Fruit fly (Drosophila melanogaster) whole organism, embryonic: Measurements from ENCODE around the gene PpV.

Source experiments
- ATbp ChIP-seq: fragments of 200-800 bp; sonication (Bioruptor generic); optimal IDR thresholded peaks from 2 replicates; lab custom pipeline; 2017; ENCODE audit warnings: missing biosample characterization, mild to moderate bottlenecking, missing genetic modification characterization, missing genetic modification reagents
- Abd-B ChIP-seq: fragments of 200-800 bp; sonication (Bioruptor generic); optimal IDR thresholded peaks from 2 replicates; lab custom pipeline; 2018; ENCODE audit warnings: missing biosample characterization, mild to moderate bottlenecking, missing genetic modification characterization, moderate library complexity
- Ada2b ChIP-seq: fragments of 200-800 bp; sonication (Bioruptor generic); IDR thresholded peaks from 2 replicates; pipeline ENCODE4 v1.3.6; 2022; ENCODE audit warnings: missing biosample characterization, missing genetic modification characterization
- Bgb ChIP-seq: fragments of 200-800 bp; sonication (Bioruptor generic); IDR thresholded peaks from 2 replicates; pipeline ENCODE4 v1.3.6; 2022; ENCODE audit warnings: missing biosample characterization, missing genetic modification characterization; ENCODE audit not compliant: partially characterized antibody
- CG10147 ChIP-seq: fragments of 200-800 bp; sonication (Bioruptor generic); optimal IDR thresholded peaks from 2 replicates; lab custom pipeline; 2019; ENCODE audit warnings: missing biosample characterization, mild to moderate bottlenecking, missing genetic modification characterization, moderate library complexity
- CG10366 ChIP-seq: fragments of 200-800 bp; sonication (Bioruptor generic); IDR thresholded peaks from 2 replicates; pipeline ENCODE4 v1.3.6; 2022; ENCODE audit warnings: missing biosample characterization, missing genetic modification characterization
- CG10979 ChIP-seq: fragments of 200-800 bp; sonication (Bioruptor generic); optimal IDR thresholded peaks from 2 replicates; lab custom pipeline; 2018; ENCODE audit warnings: missing biosample characterization, mild to moderate bottlenecking, missing genetic modification characterization, moderate library complexity
- CG12391 ChIP-seq: fragments of 200-800 bp; sonication (Bioruptor generic); optimal IDR thresholded peaks from 3 replicates; lab custom pipeline; 2018; ENCODE audit warnings: missing biosample characterization, mild to moderate bottlenecking, missing genetic modification characterization, moderate library complexity
- CG15601 ChIP-seq: fragments of 200-800 bp; sonication (Bioruptor generic); optimal IDR thresholded peaks from 3 replicates; lab custom pipeline; 2019; ENCODE audit warnings: missing biosample characterization, mild to moderate bottlenecking, missing genetic modification characterization, moderate library complexity
- CG2678 ChIP-seq: fragments of 200-800 bp; sonication (Bioruptor generic); optimal IDR thresholded peaks from 3 replicates; lab custom pipeline; 2019; ENCODE audit warnings: missing biosample characterization, mild to moderate bottlenecking, missing genetic modification characterization, moderate library complexity
- CG3163 ChIP-seq: fragments of 200-800 bp; sonication (Bioruptor generic); optimal IDR thresholded peaks from 3 replicates; lab custom pipeline; 2016; ENCODE audit warnings: missing biosample characterization, missing genetic modification characterization
- CG32767 ChIP-seq: fragments of 200-800 bp; sonication (Bioruptor generic); IDR thresholded peaks from 2 replicates; pipeline ENCODE4 v1.3.6; 2022; ENCODE audit warnings: missing biosample characterization, missing genetic modification characterization
- CG34376 ChIP-seq: fragments of 200-800 bp; sonication (Bioruptor generic); optimal IDR thresholded peaks from 2 replicates; lab custom pipeline; 2018; ENCODE audit warnings: missing biosample characterization, mild to moderate bottlenecking, missing genetic modification characterization
- CG4360 ChIP-seq: fragments of 200-800 bp; sonication (Bioruptor generic); IDR thresholded peaks from 2 replicates; pipeline ENCODE4 v1.3.6; 2022; ENCODE audit warnings: missing biosample characterization, missing genetic modification characterization
- CG4820 ChIP-seq: fragments of 200-800 bp; sonication (Bioruptor generic); optimal IDR thresholded peaks from 3 replicates; lab custom pipeline; 2016; ENCODE audit warnings: missing biosample characterization, missing genetic modification characterization
- CG5245 ChIP-seq: fragments of 200-800 bp; sonication (Bioruptor generic); optimal IDR thresholded peaks from 3 replicates; lab custom pipeline; 2016; ENCODE audit warnings: missing biosample characterization, missing genetic modification characterization
- Ets97D ChIP-seq: fragments of 200-800 bp; sonication (Bioruptor generic); optimal IDR thresholded peaks from 3 replicates; lab custom pipeline; 2016; ENCODE audit warnings: missing biosample characterization, missing genetic modification characterization
- GATAe ChIP-seq: fragments of 200-800 bp; sonication (Bioruptor generic); conservative IDR thresholded peaks from 2 replicates; pipeline ENCODE4 v1.3.6; 2022; ENCODE audit warnings: missing biosample characterization, missing genetic modification characterization
- HLH54F ChIP-seq: fragments of 200-800 bp; sonication (Bioruptor generic); optimal IDR thresholded peaks from 3 replicates; lab custom pipeline; 2016; ENCODE audit warnings: missing biosample characterization, missing genetic modification characterization
- Jarid2 ChIP-seq: fragments of 200-800 bp; sonication (Bioruptor generic); optimal IDR thresholded peaks from 3 replicates; lab custom pipeline; 2017; ENCODE audit warnings: mild to moderate bottlenecking, missing biosample characterization, missing genetic modification reagents, missing genetic modification characterization
- Neu2 ChIP-seq: fragments of 200-800 bp; sonication (Bioruptor generic); optimal IDR thresholded peaks from 3 replicates; lab custom pipeline; 2016; ENCODE audit warnings: missing biosample characterization, missing genetic modification characterization, borderline replicate concordance
- Poxn ChIP-seq: fragments of 200-800 bp; sonication (Bioruptor generic); IDR thresholded peaks from 2 replicates; pipeline ENCODE4 v1.3.6; 2022; ENCODE audit warnings: missing biosample characterization, missing genetic modification characterization
- Side ChIP-seq: fragments of 200-800 bp; sonication (Bioruptor generic); optimal IDR thresholded peaks from 2 replicates; lab custom pipeline; 2016; ENCODE audit warnings: missing biosample characterization, missing genetic modification characterization
- Trl ChIP-seq, 3 experiments: fragments of >200 bp in 2 of 3; fragments of 200-800 bp in 1 of 3; sonication (Bioruptor generic) in 1 of 3; optimal IDR thresholded peaks; 2 replicates in 1 of 3; 3 replicates in 2 of 3; lab custom pipeline; 2016 to 2017; ENCODE audit warnings: missing biosample characterization in 1 of 3, missing genetic modification characterization in 1 of 3
- Xbp1 ChIP-seq: fragments of 200-800 bp; sonication (Bioruptor generic); optimal IDR thresholded peaks from 3 replicates; lab custom pipeline; 2016; ENCODE audit warnings: missing biosample characterization, mild to moderate bottlenecking, missing genetic modification characterization
- Xrp1 ChIP-seq: fragments of 200-800 bp; sonication (Bioruptor generic); IDR thresholded peaks from 2 replicates; pipeline ENCODE4 v1.3.6; 2022; ENCODE audit warnings: missing biosample characterization, missing genetic modification characterization
- aop ChIP-seq: fragments of 200-800 bp; sonication (Bioruptor generic); IDR thresholded peaks from 2 replicates; pipeline ENCODE4 v1.3.6; 2022; ENCODE audit warnings: missing biosample characterization, missing genetic modification characterization
- ara ChIP-seq: fragments of 200-800 bp; sonication (Bioruptor generic); IDR thresholded peaks from 2 replicates; pipeline ENCODE4 v1.3.6; 2022; ENCODE audit warnings: missing biosample characterization, missing genetic modification characterization
- ase ChIP-seq: fragments of 200-800 bp; sonication (Bioruptor generic); IDR thresholded peaks from 3 replicates; pipeline ENCODE4 v1.3.6; 2022; ENCODE audit warnings: missing biosample characterization, missing genetic modification characterization
- az2 ChIP-seq: fragments of 200-800 bp; sonication (Bioruptor generic); optimal IDR thresholded peaks from 3 replicates; lab custom pipeline; 2016; ENCODE audit warnings: missing biosample characterization, missing genetic modification characterization
- chn ChIP-seq: fragments of 200-800 bp; sonication (Bioruptor generic); optimal IDR thresholded peaks from 2 replicates; lab custom pipeline; 2016; ENCODE audit warnings: missing biosample characterization, missing genetic modification characterization
- corto ChIP-seq: fragments of 200-800 bp; sonication (Bioruptor generic); optimal IDR thresholded peaks from 2 replicates; lab custom pipeline; 2016; ENCODE audit warnings: missing biosample characterization, mild to moderate bottlenecking, missing genetic modification characterization, moderate library complexity
- crol ChIP-seq: fragments of 200-800 bp; sonication (Bioruptor generic); IDR thresholded peaks from 2 replicates; pipeline ENCODE4 v1.3.6; 2022; ENCODE audit warnings: missing biosample characterization, missing genetic modification characterization
- dmrt99B ChIP-seq: fragments of 200-800 bp; sonication (Bioruptor generic); optimal IDR thresholded peaks from 2 replicates; lab custom pipeline; 2018; ENCODE audit warnings: missing biosample characterization, mild to moderate bottlenecking, missing genetic modification characterization, moderate library complexity
- fd3F ChIP-seq: fragments of 200-800 bp; sonication (Bioruptor generic); optimal IDR thresholded peaks from 2 replicates; lab custom pipeline; 2018; ENCODE audit warnings: missing biosample characterization, mild to moderate bottlenecking, missing genetic modification characterization, moderate library complexity
- gsb-n ChIP-seq: fragments of 200-800 bp; sonication (Bioruptor generic); optimal IDR thresholded peaks from 3 replicates; lab custom pipeline; 2018; ENCODE audit warnings: missing biosample characterization, mild to moderate bottlenecking, missing genetic modification characterization
- jigr1 ChIP-seq: fragments of 200-800 bp; sonication (Bioruptor generic); IDR thresholded peaks from 3 replicates; pipeline ENCODE4 v1.3.6; 2022; ENCODE audit warnings: missing biosample characterization, missing genetic modification characterization
- knrl ChIP-seq: fragments of 200-800 bp; sonication (Bioruptor generic); IDR thresholded peaks from 3 replicates; pipeline ENCODE4 v1.3.6; 2022; ENCODE audit warnings: missing biosample characterization, missing genetic modification characterization; ENCODE audit not compliant: partially characterized antibody
- odd ChIP-seq: fragments of 200-800 bp; sonication (Bioruptor generic); optimal IDR thresholded peaks from 2 replicates; lab custom pipeline; 2017; ENCODE audit warnings: missing biosample characterization, mild to moderate bottlenecking, missing genetic modification characterization
- pan ChIP-seq, 4 experiments: fragments of >200 bp in 3 of 4; fragments of 200-800 bp in 1 of 4; sonication (Bioruptor generic) in 1 of 4; optimal IDR thresholded peaks in 3 of 4; IDR thresholded peaks in 1 of 4; 2 replicates each; pipeline versions ENCODE4 v1.3.6 to Lab custom; 2017 to 2022; ENCODE audit warnings: missing biosample characterization in 2 of 4, missing genetic modification characterization in 2 of 4, mixed read lengths in 1 of 4
- pum ChIP-seq: fragments of 200-800 bp; sonication (Bioruptor generic); optimal IDR thresholded peaks from 2 replicates; lab custom pipeline; 2016; ENCODE audit warnings: missing biosample characterization, missing genetic modification characterization
- sc ChIP-seq, 3 experiments: fragments of >200 bp in 2 of 3; fragments of 200-800 bp in 1 of 3; sonication (Bioruptor generic) in 1 of 3; optimal IDR thresholded peaks; 2 replicates in 2 of 3; 3 replicates in 1 of 3; lab custom pipeline; 2017; ENCODE audit warnings: mild to moderate bottlenecking in 1 of 3, missing biosample characterization in 1 of 3, missing genetic modification characterization in 1 of 3, missing genetic modification reagents in 1 of 3
- so ChIP-seq: fragments of 200-800 bp; sonication (Bioruptor generic); IDR thresholded peaks from 3 replicates; pipeline ENCODE4 v1.3.6; 2022; ENCODE audit warnings: missing biosample characterization, missing genetic modification characterization
- tgo ChIP-seq: fragments of 200-800 bp; sonication (Bioruptor generic); IDR thresholded peaks from 3 replicates; pipeline ENCODE4 v1.3.6; 2022; ENCODE audit warnings: missing biosample characterization, missing genetic modification characterization
- wdn ChIP-seq: fragments of 200-800 bp; sonication (Bioruptor generic); IDR thresholded peaks from 2 replicates; pipeline ENCODE4 v1.3.6; 2022; ENCODE audit warnings: missing biosample characterization, missing genetic modification characterization
- wor ChIP-seq: fragments of 200-800 bp; sonication (Bioruptor generic); IDR thresholded peaks from 2 replicates; pipeline ENCODE4 v1.3.6; 2022; ENCODE audit warnings: missing biosample characterization, missing genetic modification characterization
- z ChIP-seq: fragments of 200-800 bp; sonication (Bioruptor generic); IDR thresholded peaks from 3 replicates; pipeline ENCODE4 v1.3.6; 2022; ENCODE audit warnings: missing biosample characterization, missing genetic modification characterization

Gene PpV

dm6 chrX:6343786-6344537 lies 28.8 kb downstream of the PpV start (continued):
- no peak for TF ChIP-seq pan (optimal IDR thresholded peaks at IDR 0.05; lab: Kevin White, UChicago)
- peak in 1 of 2 experiments; percentile 80 for TF ChIP-seq pan (GFP tag; optimal IDR thresholded peaks at IDR 0.05 in 1 of 2, IDR thresholded peaks at IDR 0.05 in 1 of 2)
- TF ChIP-seq CG34376, result no peak
- TF ChIP-seq dmrt99B (tag; lab: Kevin White, UChicago), result peak; percentile 42
- no peak for TF ChIP-seq sc (optimal IDR thresholded peaks at IDR 0.05; lab: Kevin White, UChicago)
- TF ChIP-seq sc (GFP tag; optimal IDR thresholded peaks at IDR 0.05; lab: Kevin White, UChicago), result peak; percentile 2
- 0 out of 2 replicates have a peak, but pooled peaks have one; percentile 53 for TF ChIP-seq CG32767 (GFP tag; lab: Robert Waterston, UW)
- TF ChIP-seq odd (GFP tag; lab: Kevin White, UChicago), result no peak
- no peak for TF ChIP-seq fd3F (GFP tag; lab: Kevin White, UChicago)
- TF ChIP-seq gsb-n (tag; lab: Kevin White, UChicago), result no peak
- peak; percentile 69 for TF ChIP-seq ATbp (GFP tag; lab: Kevin White, UChicago)
- TF ChIP-seq CG12391 (tag; lab: Kevin White, UChicago), result peak; percentile 20
- peak; percentile 7 for TF ChIP-seq chn (GFP tag; lab: Kevin White, UChicago)
- TF ChIP-seq Trl (optimal IDR thresholded peaks at IDR 0.05; lab: Kevin White, UChicago), result peak in 1 of 2 experiments; percentile 48
- no peak for TF ChIP-seq Trl (GFP tag; optimal IDR thresholded peaks at IDR 0.05; lab: Kevin White, UChicago)
- TF ChIP-seq CG3163 (GFP tag; lab: Kevin White, UChicago), result peak; percentile 31
- TF ChIP-seq corto (GFP tag; lab: Kevin White, UChicago), result peak; percentile 83
- peak; percentile 25; the same call in 1 of the 2 replicates for TF ChIP-seq Ada2b (GFP tag; lab: Robert Waterston, UW)
- no peak for TF ChIP-seq knrl
- TF ChIP-seq aop, result peak; percentile 2; the same call in 1 of the 2 replicates
- TF ChIP-seq z (GFP tag; lab: Robert Waterston, UW), result 0 out of 3 replicates have a peak, but pooled peaks have one; percentile 14
- no peak for TF ChIP-seq Neu2
- peak; percentile 6 for TF ChIP-seq CG15601 (tag; lab: Kevin White, UChicago)
- no peak for TF ChIP-seq HLH54F (GFP tag; lab: Kevin White, UChicago)
- TF ChIP-seq ase (GFP tag; lab: Robert Waterston, UW), result peak; percentile 79; the same call in 2 of the 3 replicates
- TF ChIP-seq CG2678 (tag; lab: Kevin White, UChicago), result peak; percentile 8
- no peak for TF ChIP-seq wdn (GFP tag; lab: Robert Waterston, UW)
- peak; percentile 61 for TF ChIP-seq CG10366 (GFP tag; lab: Robert Waterston, UW)
- TF ChIP-seq Abd-B, result no peak
- TF ChIP-seq CG10979, result peak; percentile 31
- peak; percentile 90 for TF ChIP-seq crol
- peak; percentile 71; the same call in 1 of the 2 replicates for TF ChIP-seq ara
- peak; percentile 74 for TF ChIP-seq wor (GFP tag; lab: Robert Waterston, UW)
- peak; percentile 20 for TF ChIP-seq Xbp1 (GFP tag; lab: Kevin White, UChicago)
- TF ChIP-seq Xrp1, result peak; percentile 68
- TF ChIP-seq az2 (GFP tag; lab: Kevin White, UChicago), result peak; percentile 18
- 0 out of 3 replicates have a peak, but pooled peaks have one; percentile 64 for TF ChIP-seq so (GFP tag; lab: Robert Waterston, UW)
- TF ChIP-seq pum (GFP tag; lab: Kevin White, UChicago), result no peak
- TF ChIP-seq tgo (GFP tag; lab: Robert Waterston, UW), result peak; percentile 50; the same call in 1 of the 3 replicates
- TF ChIP-seq CG4360 (GFP tag; lab: Robert Waterston, UW), result 0 out of 2 replicates have a peak, but pooled peaks have one; percentile 41
- TF ChIP-seq GATAe (GFP tag; lab: Robert Waterston, UW), result no peak
- no peak for TF ChIP-seq CG4820 (GFP tag; lab: Kevin White, UChicago)
- TF ChIP-seq Poxn (GFP tag; lab: Robert Waterston, UW), result no peak
- no peak for TF ChIP-seq Ets97D (GFP tag; lab: Kevin White, UChicago)
- peak; percentile 25; the same call in 1 of the 2 replicates for TF ChIP-seq Bgb (GFP tag; lab: Robert Waterston, UW)
- TF ChIP-seq CG5245 (GFP tag; lab: Kevin White, UChicago), result peak; percentile 9
- TF ChIP-seq Side, result no peak
- TF ChIP-seq jigr1 (GFP tag; lab: Robert Waterston, UW), result peak; percentile 54; the same call in 1 of the 3 replicates
- TF ChIP-seq Jarid2, result peak; percentile 5
- no peak for TF ChIP-seq CG10147 (GFP tag; lab: Kevin White, UChicago)
